Worm (Caenorhabditis elegans): Measurements from ENCODE around the gene C02F4.4.
A peak's percentile ranks its signal among the peaks of the same experiment; 100 is the strongest.

The C02F4.4 gene

ce11 chrIV:10503750-10504232, 11.2 kb downstream of the C02F4.4 start (continued):
- 0 out of 2 replicates have a peak, but pooled peaks have one; percentile 14 for TF ChIP-seq tra-1 (GFP tag; IDR thresholded peaks at IDR 0.05)
- no peak for TF ChIP-seq dmd-8 (GFP tag; IDR thresholded peaks at IDR 0.05)
- TF ChIP-seq set-16 (GFP tag; IDR thresholded peaks at IDR 0.05), result peak; percentile 93
- peak; percentile 78 for TF ChIP-seq ctbp-1 (GFP tag; IDR thresholded peaks at IDR 0.05)
- peak in 1 of 2 experiments; percentile 59 for TF ChIP-seq daf-16 (GFP tag; optimal IDR thresholded peaks at IDR 0.05)
- peak; percentile 27 for TF ChIP-seq daf-16 (tag; optimal IDR thresholded peaks at IDR 0.05)
- TF ChIP-seq Y5F2A.4 (GFP tag; optimal IDR thresholded peaks at IDR 0.05), result no peak
- TF ChIP-seq aha-1 (tag), result peak; percentile 83
- TF ChIP-seq nhr-28 (tag; optimal IDR thresholded peaks at IDR 0.05), result peak; percentile 7
- TF ChIP-seq pqm-1 (tag; optimal IDR thresholded peaks at IDR 0.05), result peak; percentile 0
- peak; percentile 70 for TF ChIP-seq ceh-28 (tag; optimal IDR thresholded peaks at IDR 0.05)
- no peak; the same call in 1 of the 2 replicates for TF ChIP-seq pha-4 (GFP tag; IDR thresholded peaks at IDR 0.05)
- TF ChIP-seq pha-4 (tag; optimal IDR thresholded peaks at IDR 0.05), result no peak
- TF ChIP-seq F37D6.2 (tag; optimal IDR thresholded peaks at IDR 0.05), result peak; percentile 62
- TF ChIP-seq rbr-2 (tag; optimal IDR thresholded peaks at IDR 0.05), result peak; percentile 74

ce11 chrIV:10502345-10502744, 12.7 kb downstream of the C02F4.4 start:
- TF ChIP-seq tra-1 (GFP tag; IDR thresholded peaks at IDR 0.05), result 0 out of 2 replicates have a peak, but pooled peaks have one; percentile 57
- TF ChIP-seq R02D3.7 (tag; optimal IDR thresholded peaks at IDR 0.05), result no peak
- TF ChIP-seq attf-4 (tag; optimal IDR thresholded peaks at IDR 0.05), result no peak
- no peak for TF ChIP-seq skn-1 (tag; optimal IDR thresholded peaks at IDR 0.05)
- TF ChIP-seq dmd-8 (GFP tag; IDR thresholded peaks at IDR 0.05), result no peak
- peak; percentile 74 for TF ChIP-seq mes-2 (tag; optimal IDR thresholded peaks at IDR 0.05; ENCODE audit: poor library complexity, severe bottlenecking)
- TF ChIP-seq daf-16 (GFP tag; optimal IDR thresholded peaks at IDR 0.05), result peak in 1 of 2 experiments; percentile 36
- peak; percentile 97 for TF ChIP-seq daf-16 (tag; optimal IDR thresholded peaks at IDR 0.05)
- no peak for TF ChIP-seq ceh-28 (tag; optimal IDR thresholded peaks at IDR 0.05)
- no peak for TF ChIP-seq fkh-10 (GFP tag; optimal IDR thresholded peaks at IDR 0.05)
- peak; percentile 64 for TF ChIP-seq nhr-11 (tag; optimal IDR thresholded peaks at IDR 0.05)
- no peak for TF ChIP-seq nhr-25 (tag; optimal IDR thresholded peaks at IDR 0.05; ENCODE audit: borderline replicate concordance, insufficient read depth)
- no peak for TF ChIP-seq F49E8.2 (tag; optimal IDR thresholded peaks at IDR 0.05; ENCODE audit: borderline replicate concordance)
- TF ChIP-seq nhr-28 (tag; optimal IDR thresholded peaks at IDR 0.05), result peak; percentile 90
- TF ChIP-seq lin-15B (tag; optimal IDR thresholded peaks at IDR 0.05), result no peak
- 0 out of 2 replicates have a peak, but pooled peaks have one; percentile 26 for TF ChIP-seq nhr-42 (GFP tag; IDR thresholded peaks at IDR 0.05)
- TF ChIP-seq ztf-11 (tag; optimal IDR thresholded peaks at IDR 0.05), result no peak
- no peak for TF ChIP-seq lin-39 (tag; optimal IDR thresholded peaks at IDR 0.05)
- TF ChIP-seq egl-27 (tag; optimal IDR thresholded peaks at IDR 0.05), result no peak
- TF ChIP-seq fos-1 (tag; optimal IDR thresholded peaks at IDR 0.05), result no peak
- TF ChIP-seq saeg-2 (GFP tag; IDR thresholded peaks at IDR 0.05), result no peak
- TF ChIP-seq ZK546.5 (tag; optimal IDR thresholded peaks at IDR 0.05), result no peak
- peak in 1 of 2 experiments; percentile 60 for TF ChIP-seq mdl-1 (tag; optimal IDR thresholded peaks at IDR 0.05)
- TF ChIP-seq nhr-102 (tag; optimal IDR thresholded peaks at IDR 0.05), result peak; percentile 16
- no peak for TF ChIP-seq ces-1 (GFP tag; optimal IDR thresholded peaks at IDR 0.05)
- TF ChIP-seq ceh-82 (tag; optimal IDR thresholded peaks at IDR 0.05), result no peak
- peak; percentile 50; the same call in 1 of the 2 replicates for TF ChIP-seq pha-4 (GFP tag; IDR thresholded peaks at IDR 0.05)
- no peak for TF ChIP-seq pha-4 (tag; optimal IDR thresholded peaks at IDR 0.05)
- no peak for TF ChIP-seq daf-8 (GFP tag; IDR thresholded peaks at IDR 0.05)
- TF ChIP-seq nhr-77 (tag; optimal IDR thresholded peaks at IDR 0.05), result peak; percentile 86
- TF ChIP-seq mxl-3 (GFP tag; optimal IDR thresholded peaks at IDR 0.05), result peak; percentile 8
- no peak for TF ChIP-seq daf-19 (GFP tag; conservative IDR thresholded peaks at IDR 0.05)
- TF ChIP-seq dve-1 (tag; optimal IDR thresholded peaks at IDR 0.05; ENCODE audit: insufficient read depth), result peak; percentile 95
- TF ChIP-seq egl-43 (GFP tag; IDR thresholded peaks at IDR 0.05), result no peak
- TF ChIP-seq hlh-30 (tag; optimal IDR thresholded peaks at IDR 0.05; ENCODE audit: insufficient read depth), result peak; percentile 87
- TF ChIP-seq dmd-6 (GFP tag; IDR thresholded peaks at IDR 0.05), result peak; percentile 84
- TF ChIP-seq nhr-41 (GFP tag; IDR thresholded peaks at IDR 0.05), result no peak
- no peak for TF ChIP-seq jun-1 (tag; optimal IDR thresholded peaks at IDR 0.05)
- TF ChIP-seq arid-1 (GFP tag; conservative IDR thresholded peaks at IDR 0.05), result no peak
- TF ChIP-seq zfp-3 (GFP tag; conservative IDR thresholded peaks at IDR 0.05), result 0 out of 2 replicates have a peak, but pooled peaks have one; percentile 37
- TF ChIP-seq mep-1 (tag; optimal IDR thresholded peaks at IDR 0.05), result peak; percentile 47

All from whole organism, L4 larva.